Worm (Caenorhabditis elegans) whole organism, L4/young adult: Measurements from ENCODE around the gene ule-2.
A peak's percentile ranks its signal among the peaks of the same experiment; 100 is the strongest.

Experiments used
- W03F9.2 ChIP-seq: fragments of 150-350 bp; optimal IDR thresholded peaks from 2 replicates; lab custom pipeline; 2014; ENCODE audit warnings: missing biosample characterization, missing genetic modification characterization
- dao-5 ChIP-seq: sonication (generic microtip); optimal IDR thresholded peaks from 2 replicates; lab custom pipeline; 2016; ENCODE audit warnings: missing genotype, missing genetic modification characterization, moderate library complexity, missing compliant biosample characterization
- him-1 ChIP-seq: sonication (generic microtip); optimal IDR thresholded peaks from 2 replicates; lab custom pipeline; 2016; ENCODE audit warnings: missing genotype, missing genetic modification reagents, missing genetic modification characterization, missing compliant biosample characterization

The ule-2 gene

DNA sequence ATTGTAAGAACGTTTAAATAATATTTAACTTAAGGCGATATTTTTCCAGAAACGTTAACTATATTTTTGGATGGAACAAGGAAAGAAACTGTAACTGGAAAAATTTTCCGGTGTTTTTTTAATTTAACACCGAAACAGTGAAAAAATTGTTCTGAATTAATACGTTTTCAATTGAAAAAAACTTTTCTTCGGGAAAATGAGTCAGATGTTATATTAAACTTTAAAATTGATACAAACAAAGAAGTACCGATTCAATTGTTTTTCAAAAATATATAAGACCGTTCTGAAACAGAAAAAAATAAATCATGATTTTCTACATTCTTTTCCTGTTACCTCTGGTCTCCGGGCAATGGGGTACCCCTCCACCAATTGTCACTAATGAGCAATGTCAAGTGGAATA, at the start of gene ule-2:
TSS of gene ule-2 (plus strand) at position 301 of the 400 bp plus-strand sequence.
- TF ChIP-seq him-1 (tag; lab: Kevin White, UChicago): no peak
- no peak for TF ChIP-seq dao-5
- TF ChIP-seq W03F9.2 (tag; lab: Kevin White, UChicago): no peak

- TF ChIP-seq him-1 (tag; lab: Kevin White, UChicago): no peak
- TF ChIP-seq dao-5: no peak
- no peak for TF ChIP-seq W03F9.2 (tag; lab: Kevin White, UChicago)
Observed at ce11 chrIV:14586759-14587158, 48.2 kb upstream of the ule-2 start.

DNA sequence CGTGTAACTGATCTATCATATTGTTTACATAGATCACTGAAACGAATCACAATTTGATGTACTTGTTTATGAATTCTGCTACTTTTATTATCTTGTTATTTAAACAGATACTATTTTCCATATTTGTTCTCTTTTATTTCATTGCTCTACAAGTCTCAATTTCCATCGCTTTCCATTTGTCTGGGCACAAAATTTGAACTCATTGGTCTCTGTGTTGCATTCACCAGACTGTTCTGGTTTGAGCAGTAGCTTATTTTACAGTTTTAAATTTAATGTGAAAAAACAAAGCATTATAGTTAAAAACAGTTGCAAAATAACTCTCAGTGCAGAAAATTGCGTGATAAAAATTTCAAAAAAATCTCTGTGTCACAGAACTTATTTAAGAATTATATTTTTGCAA, 47.3 kb upstream of the ule-2 start:
- TF ChIP-seq him-1 (tag; lab: Kevin White, UChicago): no peak
- TF ChIP-seq W03F9.2 (tag; lab: Kevin White, UChicago): no peak
- TF ChIP-seq dao-5: no peak

- TF ChIP-seq dao-5 (no peak), W03F9.2 (tag; lab: Kevin White, UChicago) (peak; percentile 64)
Observed at ce11 chrIV:14594249-14594648, 40.7 kb upstream of the ule-2 start.

- TF ChIP-seq dao-5 (no peak), W03F9.2 (tag; lab: Kevin White, UChicago) (no peak), him-1 (tag; lab: Kevin White, UChicago) (no peak)
Observed at ce11 chrIV:14599321-14599720, 35.6 kb upstream of the ule-2 start.

DNA sequence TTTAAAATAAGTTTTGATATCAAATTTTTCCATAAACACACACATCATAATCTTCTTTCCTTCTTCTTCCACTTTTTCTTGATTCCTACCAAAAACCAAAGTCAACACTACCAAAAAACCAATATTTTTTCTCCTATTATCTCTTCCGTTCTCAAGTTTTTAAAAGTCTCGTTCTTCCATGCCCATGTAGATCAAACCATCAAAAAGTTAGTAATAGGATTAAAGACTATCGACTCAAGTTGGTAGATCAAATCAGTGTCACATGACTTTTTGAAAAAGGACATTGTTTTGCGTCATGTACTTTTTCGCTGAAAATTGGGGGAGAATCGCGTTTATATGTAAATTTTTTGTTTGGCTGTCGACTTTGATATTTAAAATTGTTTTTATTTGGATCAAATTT, 31.9 kb upstream of the ule-2 start:
- TF ChIP-seq him-1 (tag; lab: Kevin White, UChicago) (no peak), dao-5 (no peak), W03F9.2 (tag; lab: Kevin White, UChicago) (no peak)

DNA sequence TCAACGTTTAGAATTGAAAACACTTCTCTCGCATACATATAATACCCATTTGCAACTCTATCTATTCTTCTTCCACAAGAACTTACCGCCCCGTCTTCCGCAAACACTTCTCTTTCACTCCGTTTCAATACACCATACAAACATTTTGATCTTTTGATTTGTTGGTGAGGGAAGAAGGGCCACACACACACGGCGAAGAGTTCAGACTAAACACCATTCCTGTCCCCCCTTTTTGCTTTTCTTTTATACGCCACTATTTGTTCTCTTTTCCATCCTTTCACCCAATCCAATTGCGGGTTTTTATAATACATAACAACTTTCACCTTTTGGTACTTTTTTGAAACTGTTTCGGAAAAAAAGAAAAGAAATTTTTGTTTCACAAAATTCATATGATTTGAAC, 29.8 kb upstream of the ule-2 start:
- TF ChIP-seq W03F9.2 (tag; lab: Kevin White, UChicago): no peak
- no peak for TF ChIP-seq dao-5
- no peak for TF ChIP-seq him-1 (tag; lab: Kevin White, UChicago)

ce11 chrIV:14606469-14606868, 28.5 kb upstream of the ule-2 start:
- TF ChIP-seq him-1 (tag; lab: Kevin White, UChicago) (no peak), W03F9.2 (tag; lab: Kevin White, UChicago) (no peak), dao-5 (no peak)

- TF ChIP-seq dao-5 (no peak), him-1 (tag; lab: Kevin White, UChicago) (no peak), W03F9.2 (tag; lab: Kevin White, UChicago) (no peak)
Observed at ce11 chrIV:14608605-14609004, 26.3 kb upstream of the ule-2 start.

- TF ChIP-seq dao-5 (no peak), W03F9.2 (tag; lab: Kevin White, UChicago) (no peak), him-1 (tag; lab: Kevin White, UChicago) (no peak)
Observed at ce11 chrIV:14609774-14610173, 25.2 kb upstream of the ule-2 start.

- no peak for TF ChIP-seq W03F9.2 (tag; lab: Kevin White, UChicago)
- TF ChIP-seq him-1 (tag; lab: Kevin White, UChicago): no peak
- peak; percentile 5 for TF ChIP-seq dao-5
Observed at ce11 chrIV:14610942-14611724, 23.8 kb upstream of the ule-2 start.

ce11 chrIV:14611892-14612497, 22.9 kb upstream of the ule-2 start:
- TF ChIP-seq W03F9.2 (tag; lab: Kevin White, UChicago) (no peak), dao-5 (no peak), him-1 (tag; lab: Kevin White, UChicago) (no peak)

ce11 chrIV:14612547-14613329, 22.2 kb upstream of the ule-2 start:
- TF ChIP-seq W03F9.2 (tag; lab: Kevin White, UChicago) (no peak), dao-5 (no peak), him-1 (tag; lab: Kevin White, UChicago) (no peak)

ce11 chrIV:14613375-14613774, 21.6 kb upstream of the ule-2 start:
- no peak for TF ChIP-seq him-1 (tag; lab: Kevin White, UChicago)
- no peak for TF ChIP-seq W03F9.2 (tag; lab: Kevin White, UChicago)
